Fruit fly (Drosophila melanogaster) whole organism, embryonic: ENCODE measurements around the gene CG5793.
A peak's percentile ranks its signal among the peaks of the same experiment; 100 is the strongest.

Experiments
- Atf-2 ChIP-seq: fragments of 200-800 bp; sonication (Bioruptor generic); optimal IDR thresholded peaks from 2 replicates; lab custom pipeline; 2016; ENCODE audit warnings: missing biosample characterization, missing genetic modification characterization
- Atf6 ChIP-seq: fragments of 200-800 bp; sonication (Bioruptor generic); IDR thresholded peaks from 2 replicates; pipeline ENCODE4 v1.3.6; 2022; ENCODE audit warnings: missing biosample characterization, missing genetic modification characterization
- CG10147 ChIP-seq: fragments of 200-800 bp; sonication (Bioruptor generic); optimal IDR thresholded peaks from 2 replicates; lab custom pipeline; 2019; ENCODE audit warnings: missing biosample characterization, mild to moderate bottlenecking, missing genetic modification characterization, moderate library complexity
- CG10209 ChIP-seq: fragments of 200-800 bp; sonication (Bioruptor generic); optimal IDR thresholded peaks from 3 replicates; lab custom pipeline; 2017; ENCODE audit warnings: missing biosample characterization, mild to moderate bottlenecking, missing genetic modification characterization, missing genetic modification reagents
- CG11247 ChIP-seq: fragments of 200-800 bp; sonication (Bioruptor generic); IDR thresholded peaks from 2 replicates; pipeline ENCODE4 v1.3.6; 2022; ENCODE audit warnings: missing biosample characterization, missing genetic modification characterization
- CG11504 ChIP-seq: fragments of 200-800 bp; sonication (Bioruptor generic); optimal IDR thresholded peaks from 3 replicates; lab custom pipeline; 2019; ENCODE audit warnings: missing biosample characterization, mild to moderate bottlenecking, missing genetic modification characterization, moderate library complexity
- CG14441 ChIP-seq: fragments of 200-800 bp; sonication (Bioruptor generic); IDR thresholded peaks from 2 replicates; pipeline ENCODE4 v1.3.6; 2022; ENCODE audit warnings: missing biosample characterization, missing genetic modification characterization
- CG15073 ChIP-seq: fragments of 200-800 bp; sonication (Bioruptor generic); optimal IDR thresholded peaks from 2 replicates; lab custom pipeline; 2016; ENCODE audit warnings: missing biosample characterization, missing genetic modification characterization
- CG17359 ChIP-seq: fragments of 200-800 bp; sonication (Bioruptor generic); optimal IDR thresholded peaks from 3 replicates; lab custom pipeline; 2018; ENCODE audit warnings: missing biosample characterization, mild to moderate bottlenecking, missing genetic modification characterization, moderate library complexity
- CG30020 ChIP-seq: fragments of 200-800 bp; optimal IDR thresholded peaks from 2 replicates; lab custom pipeline; 2019; ENCODE audit warnings: missing biosample characterization, mild to moderate bottlenecking, missing genetic modification characterization, moderate library complexity
- CG32532 ChIP-seq: fragments of 200-800 bp; sonication (Bioruptor generic); IDR thresholded peaks from 2 replicates; pipeline ENCODE4 v1.3.6; 2022; ENCODE audit warnings: missing biosample characterization, missing genetic modification characterization
- CG34422 ChIP-seq: fragments of 200-800 bp; sonication (Bioruptor generic); IDR thresholded peaks from 3 replicates; pipeline ENCODE4 v1.3.6; 2022; ENCODE audit warnings: missing biosample characterization, missing genetic modification characterization
- CG4707 ChIP-seq: fragments of 200-800 bp; sonication (Bioruptor generic); optimal IDR thresholded peaks from 2 replicates; lab custom pipeline; 2018; ENCODE audit warnings: missing biosample characterization, mild to moderate bottlenecking, missing genetic modification characterization, moderate library complexity
- CG6689 ChIP-seq: fragments of 200-800 bp; sonication (Bioruptor generic); IDR thresholded peaks from 2 replicates; pipeline ENCODE4 v1.3.6; 2022; ENCODE audit warnings: missing biosample characterization, missing genetic modification characterization
- CG7357 ChIP-seq: fragments of 200-800 bp; sonication (Bioruptor generic); IDR thresholded peaks from 3 replicates; pipeline ENCODE4 v1.3.6; 2022; ENCODE audit warnings: missing biosample characterization, missing genetic modification characterization
- CG7839 ChIP-seq: fragments of 200-800 bp; sonication (Bioruptor generic); optimal IDR thresholded peaks from 3 replicates; lab custom pipeline; 2018; ENCODE audit warnings: missing biosample characterization, mild to moderate bottlenecking, missing genetic modification characterization, moderate library complexity
- CG9797 ChIP-seq: fragments of 200-800 bp; sonication (Bioruptor generic); optimal IDR thresholded peaks from 3 replicates; lab custom pipeline; 2018; ENCODE audit warnings: missing biosample characterization, mild to moderate bottlenecking, missing genetic modification characterization
- D19B ChIP-seq: fragments of 200-800 bp; sonication (Bioruptor generic); optimal IDR thresholded peaks from 2 replicates; lab custom pipeline; 2017; ENCODE audit warnings: missing biosample characterization, mild to moderate bottlenecking, missing genetic modification characterization
- Dbx ChIP-seq: fragments of 200-800 bp; sonication (Bioruptor generic); IDR thresholded peaks from 3 replicates; pipeline ENCODE4 v1.3.6; 2022; ENCODE audit warnings: missing biosample characterization, missing genetic modification characterization
- Dek ChIP-seq: fragments of 200-800 bp; sonication (Bioruptor generic); optimal IDR thresholded peaks from 3 replicates; lab custom pipeline; 2019; ENCODE audit warnings: missing biosample characterization, mild to moderate bottlenecking, missing genetic modification characterization, moderate library complexity
- Doc2 ChIP-seq: fragments of 200-800 bp; sonication (Bioruptor generic); IDR thresholded peaks from 2 replicates; pipeline ENCODE4 v1.3.6; 2022; ENCODE audit warnings: missing biosample characterization, missing genetic modification characterization
- Ets65A ChIP-seq: fragments of 200-800 bp; sonication (Bioruptor generic); peaks from one replicate; lab custom pipeline; 2016; ENCODE audit warnings: missing biosample characterization, missing genetic modification characterization
- Fer3 ChIP-seq: fragments of 200-800 bp; sonication (Bioruptor generic); optimal IDR thresholded peaks from 2 replicates; lab custom pipeline; 2018; ENCODE audit warnings: missing biosample characterization, mild to moderate bottlenecking, missing genetic modification characterization, moderate library complexity
- Hr3 ChIP-seq: fragments of 200-800 bp; sonication (Bioruptor generic); optimal IDR thresholded peaks from 3 replicates; lab custom pipeline; 2016; ENCODE audit warnings: missing biosample characterization, missing genetic modification characterization
- MESR4 ChIP-seq: fragments of 200-800 bp; sonication (Bioruptor generic); optimal IDR thresholded peaks from 2 replicates; lab custom pipeline; 2018; ENCODE audit warnings: missing biosample characterization, mild to moderate bottlenecking, missing genetic modification characterization, moderate library complexity
- Six4 ChIP-seq: fragments of 200-800 bp; sonication (Bioruptor generic); optimal IDR thresholded peaks from 2 replicates; lab custom pipeline; 2016; ENCODE audit warnings: missing biosample characterization, missing genetic modification characterization
- ci ChIP-seq: fragments of 200-800 bp; sonication (Bioruptor generic); IDR thresholded peaks from 3 replicates; pipeline ENCODE4 v1.3.6; 2022; ENCODE audit warnings: missing biosample characterization, missing genetic modification characterization
- dysf ChIP-seq: fragments of 200-800 bp; sonication (Bioruptor generic); IDR thresholded peaks from 3 replicates; pipeline ENCODE4 v1.3.6; 2022; ENCODE audit warnings: missing biosample characterization, missing genetic modification characterization
- esg ChIP-seq: fragments of 200-800 bp; sonication (Bioruptor generic); conservative IDR thresholded peaks from 2 replicates; pipeline ENCODE4 v1.3.6; 2022; ENCODE audit warnings: missing biosample characterization, missing genetic modification characterization
- ewg ChIP-seq: fragments of 200-800 bp; sonication (Bioruptor generic); optimal IDR thresholded peaks from 3 replicates; lab custom pipeline; 2017; ENCODE audit warnings: mild to moderate bottlenecking, missing biosample characterization, missing genetic modification reagents, missing genetic modification characterization
- ftz-f1 ChIP-seq: fragments of 200-800 bp; sonication (Bioruptor generic); optimal IDR thresholded peaks from 2 replicates; lab custom pipeline; 2016; ENCODE audit warnings: missing biosample characterization, missing genetic modification characterization
- grau ChIP-seq: fragments of 200-800 bp; optimal IDR thresholded peaks from 3 replicates; lab custom pipeline; 2019; ENCODE audit warnings: missing biosample characterization, mild to moderate bottlenecking, missing genetic modification characterization, moderate library complexity
- hb ChIP-seq: fragments of 200-800 bp; sonication (Bioruptor generic); IDR thresholded peaks from 3 replicates; pipeline ENCODE4 v1.3.6; 2022; ENCODE audit warnings: missing biosample characterization, missing genetic modification characterization; ENCODE audit not compliant: partially characterized antibody
- kah ChIP-seq: fragments of 200-800 bp; sonication (Bioruptor generic); optimal IDR thresholded peaks from 2 replicates; lab custom pipeline; 2018; ENCODE audit warnings: missing biosample characterization, mild to moderate bottlenecking, missing genetic modification characterization
- ken ChIP-seq: fragments of 200-800 bp; sonication (Bioruptor generic); IDR thresholded peaks from 3 replicates; pipeline ENCODE4 v1.3.6; 2022; ENCODE audit warnings: missing biosample characterization, missing genetic modification characterization
- lmd ChIP-seq: fragments of 200-800 bp; sonication (Bioruptor generic); IDR thresholded peaks from 2 replicates; pipeline ENCODE4 v1.3.6; 2022; ENCODE audit warnings: missing biosample characterization, missing genetic modification characterization
- mld ChIP-seq: fragments of 200-800 bp; sonication (Bioruptor generic); IDR thresholded peaks from 3 replicates; pipeline ENCODE4 v1.3.6; 2022; ENCODE audit warnings: missing biosample characterization, missing genetic modification characterization; ENCODE audit not compliant: partially characterized antibody
- nau ChIP-seq: fragments of 200-800 bp; sonication (Bioruptor generic); optimal IDR thresholded peaks from 3 replicates; lab custom pipeline; 2017; ENCODE audit warnings: missing biosample characterization, mild to moderate bottlenecking, missing genetic modification characterization, missing genetic modification reagents
- onecut ChIP-seq: fragments of 200-800 bp; sonication (Bioruptor generic); IDR thresholded peaks from 2 replicates; pipeline ENCODE4 v1.3.6; 2022; ENCODE audit warnings: missing biosample characterization, missing genetic modification characterization
- org-1 ChIP-seq: fragments of 200-800 bp; sonication (Bioruptor generic); optimal IDR thresholded peaks from 2 replicates; lab custom pipeline; 2017; ENCODE audit warnings: missing biosample characterization, missing genetic modification characterization
- pb ChIP-seq: fragments of 200-800 bp; sonication (Bioruptor generic); optimal IDR thresholded peaks from 3 replicates; lab custom pipeline; 2016; ENCODE audit warnings: missing biosample characterization, missing genetic modification characterization
- peb ChIP-seq: fragments of 200-800 bp; sonication (Bioruptor generic); IDR thresholded peaks from 2 replicates; pipeline ENCODE4 v1.3.6; 2022; ENCODE audit warnings: missing biosample characterization, missing genetic modification characterization
- pho ChIP-seq: fragments of 200-800 bp; sonication (Bioruptor generic); optimal IDR thresholded peaks from 2 replicates; lab custom pipeline; 2016; ENCODE audit warnings: missing biosample characterization, missing genetic modification characterization
- tio ChIP-seq: fragments of 200-800 bp; sonication (Bioruptor generic); optimal IDR thresholded peaks from 2 replicates; lab custom pipeline; 2017; ENCODE audit warnings: missing biosample characterization, missing genetic modification characterization, inconsistent platforms
- unpg ChIP-seq: fragments of 200-800 bp; sonication (Bioruptor generic); optimal IDR thresholded peaks from 3 replicates; lab custom pipeline; 2018; ENCODE audit warnings: missing biosample characterization, mild to moderate bottlenecking, missing genetic modification characterization, moderate library complexity
- vfl ChIP-seq: fragments of 200-800 bp; sonication (Bioruptor generic); optimal IDR thresholded peaks from 2 replicates; lab custom pipeline; 2016; ENCODE audit warnings: missing biosample characterization, missing genetic modification characterization
- zfh1 ChIP-seq: fragments of 200-800 bp; sonication (Bioruptor generic); IDR thresholded peaks from 3 replicates; pipeline ENCODE4 v1.3.6; 2022; ENCODE audit warnings: missing biosample characterization, missing genetic modification characterization

The CG5793 gene

dm6 chr3R:21101453-21102214 lies 25.7 kb upstream of the CG5793 start, which contains the start of the genes CG7044 and Tbc1d22 (continued):
- TF ChIP-seq nau (GFP tag; lab: Kevin White, UChicago) = no peak
- TF ChIP-seq D19B = peak; percentile 98
- TF ChIP-seq CG9797 = peak; percentile 66
- peak; percentile 61 for TF ChIP-seq dysf (GFP tag; lab: Robert Waterston, UW)
- TF ChIP-seq CG7357 (GFP tag; lab: Robert Waterston, UW) = 0 out of 3 replicates have a peak, but pooled peaks have one; percentile 16
- TF ChIP-seq ci = peak; percentile 30; the same call in 1 of the 3 replicates
- no peak for TF ChIP-seq CG15073 (GFP tag; lab: Kevin White, UChicago)
- peak; percentile 15 for TF ChIP-seq ewg (GFP tag; lab: Kevin White, UChicago)
- TF ChIP-seq CG4707 = no peak
- TF ChIP-seq org-1 (GFP tag; lab: Kevin White, UChicago) = no peak
- TF ChIP-seq Fer3 = peak; percentile 26
- TF ChIP-seq MESR4 = peak; percentile 62
- no peak for TF ChIP-seq tio (GFP tag; lab: Kevin White, UChicago)
- TF ChIP-seq lmd (GFP tag; lab: Robert Waterston, UW) = peak; percentile 56

- TF ChIP-seq Doc2 = no peak
- no peak for TF ChIP-seq esg (GFP tag; lab: Robert Waterston, UW)
- no peak for TF ChIP-seq Atf-2
- TF ChIP-seq mld = 0 out of 3 replicates have a peak, but pooled peaks have one; percentile 47
- peak; percentile 93 for TF ChIP-seq Ets65A
- no peak for TF ChIP-seq pb (GFP tag; lab: Kevin White, UChicago)
These were observed 24.9 kb upstream of the CG5793 start for dm6 chr3R:21102477-21102876.

DNA sequence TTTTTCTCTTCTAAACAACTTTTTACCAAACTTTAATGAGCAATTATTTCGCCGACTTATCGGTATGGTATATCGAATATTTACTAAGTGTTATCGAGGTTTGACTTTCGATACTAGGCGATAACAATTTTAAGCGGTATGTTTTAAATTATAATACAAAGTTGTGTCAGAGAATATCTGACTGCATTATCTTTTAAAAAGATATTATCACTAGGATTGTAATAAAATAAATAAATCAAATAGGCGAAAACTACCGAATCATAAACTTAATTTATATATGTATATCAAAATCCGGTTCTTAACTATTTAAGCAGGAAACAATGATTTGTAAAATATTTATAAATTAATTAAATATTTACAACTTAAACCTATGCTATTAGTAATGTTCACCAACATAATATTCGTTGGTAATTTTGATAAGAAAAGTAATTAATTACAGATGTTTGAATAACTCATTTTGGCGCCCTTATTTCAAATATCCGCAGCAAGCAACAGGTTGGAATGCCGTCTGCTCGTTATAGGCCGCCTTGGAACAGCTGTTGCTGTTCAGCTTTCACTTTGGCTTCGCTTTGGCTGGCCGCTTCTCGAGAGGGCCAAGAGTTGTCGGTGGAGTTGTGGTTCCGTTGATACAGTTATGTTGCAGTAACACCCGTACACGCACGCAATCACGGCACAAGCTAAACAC lies 19.3 kb upstream of the CG5793 start, which contains the start of the genes Sec15 and rtet:
Gene Sec15 (minus strand): TSS at position 66 of the 685 bp plus-strand sequence.
Gene rtet (plus strand): TSS at position 540 of the 685 bp plus-strand sequence.
- TF ChIP-seq peb (GFP tag; lab: Robert Waterston, UW) (peak; percentile 30; the same call in 1 of the 2 replicates), CG11247 (GFP tag; lab: Robert Waterston, UW) (peak; percentile 53), vfl (GFP tag; lab: Kevin White, UChicago) (no peak), Dbx (GFP tag; lab: Robert Waterston, UW) (peak; percentile 61; the same call in 1 of the 3 replicates), kah (GFP tag; lab: Kevin White, UChicago) (peak; percentile 98), Atf6 (GFP tag; lab: Robert Waterston, UW) (peak; percentile 45; the same call in 1 of the 2 replicates), ftz-f1 (GFP tag; lab: Kevin White, UChicago) (no peak), zfh1 (GFP tag; lab: Robert Waterston, UW) (peak; percentile 48; the same call in 2 of the 3 replicates), Six4 (peak; percentile 12), CG10147 (GFP tag; lab: Kevin White, UChicago) (no peak), pho (GFP tag; lab: Kevin White, UChicago) (peak; percentile 42), hb (GFP tag; lab: Robert Waterston, UW) (peak; percentile 9; the same call in 2 of the 3 replicates), grau (tag; lab: Kevin White, UChicago) (peak; percentile 71), CG10209 (peak; percentile 54), CG14441 (GFP tag; lab: Robert Waterston, UW) (peak; percentile 58), ken (GFP tag; lab: Robert Waterston, UW) (peak; percentile 75), CG7839 (tag; lab: Kevin White, UChicago) (no peak), Hr3 (GFP tag; lab: Kevin White, UChicago) (peak; percentile 60), CG17359 (tag; lab: Kevin White, UChicago) (peak; percentile 63), CG11504 (tag; lab: Kevin White, UChicago) (no peak), unpg (GFP tag; lab: Kevin White, UChicago) (peak; percentile 36), CG32532 (GFP tag; lab: Robert Waterston, UW) (peak; percentile 67; the same call in 1 of the 2 replicates), Dek (tag; lab: Kevin White, UChicago) (peak; percentile 3), onecut (GFP tag; lab: Robert Waterston, UW) (peak; percentile 75), CG34422 (GFP tag; lab: Robert Waterston, UW) (peak; percentile 30; the same call in 2 of the 3 replicates), CG6689 (GFP tag; lab: Robert Waterston, UW) (no peak), CG30020 (tag; lab: Kevin White, UChicago) (peak; percentile 15)
